Worm (Caenorhabditis elegans): ENCODE measurements around the gene F52D1.2.
A peak's percentile ranks its signal among the peaks of the same experiment; 100 is the strongest.

The F52D1.2 gene

DNA sequence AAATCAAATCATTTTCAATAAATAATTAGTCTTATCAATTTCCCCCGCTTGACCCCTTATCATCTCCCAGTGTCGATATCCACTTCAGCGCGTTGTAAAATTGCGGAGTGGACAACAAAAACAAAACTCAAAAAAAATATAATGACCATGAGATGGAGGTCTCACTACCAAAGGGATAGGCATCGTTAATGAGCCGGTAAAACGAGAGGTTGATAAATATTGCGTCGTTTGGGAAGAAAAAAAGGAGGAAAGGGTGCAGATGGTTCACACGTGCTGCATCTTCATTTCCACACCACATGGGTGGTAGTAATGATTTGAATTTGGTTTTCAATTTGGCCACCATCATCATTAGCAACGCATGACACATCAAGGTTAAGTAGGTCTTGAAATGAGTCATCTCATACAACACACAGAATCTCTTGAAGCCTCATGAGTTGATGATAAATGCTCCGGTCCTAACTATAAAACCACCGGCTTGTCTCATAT lies 17.4 kb upstream of the F52D1.2 start:
- TF ChIP-seq aha-1 (tag) (peak; percentile 91), zip-2 (tag; optimal IDR thresholded peaks at IDR 0.05) (no peak), arid-1 (GFP tag; conservative IDR thresholded peaks at IDR 0.05) (no peak), R02D3.7 (tag; optimal IDR thresholded peaks at IDR 0.05) (no peak), spr-1 (tag; optimal IDR thresholded peaks at IDR 0.05) (no peak), unc-62 (GFP tag; optimal IDR thresholded peaks at IDR 0.05 in 1 of 2) (peak in 1 of 2 experiments; percentile 99), unc-62 (tag; optimal IDR thresholded peaks at IDR 0.05) (no peak), mdt-29 (GFP tag; IDR thresholded peaks at IDR 0.05) (no peak)

DNA sequence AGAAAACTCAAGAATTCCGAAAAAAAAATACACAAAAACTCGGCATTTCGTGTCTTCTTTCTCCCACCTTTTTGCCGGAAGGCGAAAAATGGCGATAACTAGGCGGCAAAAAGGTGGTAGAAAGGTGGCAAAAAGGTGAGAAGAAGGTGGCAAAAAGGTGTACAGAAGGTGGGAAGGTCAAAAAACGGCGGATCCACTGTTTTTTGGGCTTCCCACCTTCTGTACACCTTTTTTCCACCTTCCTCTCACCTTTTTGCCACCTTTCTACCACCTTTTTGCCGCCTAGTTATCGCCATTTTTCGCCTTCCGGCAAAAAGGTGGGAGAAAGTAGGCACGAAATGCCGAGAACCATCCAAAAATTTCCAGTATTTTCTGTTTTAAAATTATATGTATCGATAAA lies 15.9 kb upstream of the F52D1.2 start:
- peak; percentile 63; the same call in 1 of the 2 replicates for TF ChIP-seq nhr-42 (GFP tag; IDR thresholded peaks at IDR 0.05)
- TF ChIP-seq Y75B8A.6 (GFP tag; IDR thresholded peaks at IDR 0.05), result 0 out of 2 replicates have a peak, but pooled peaks have one; percentile 37
- 0 out of 2 replicates have a peak, but pooled peaks have one; percentile 43 for TF ChIP-seq D1046.2 (GFP tag; IDR thresholded peaks at IDR 0.05)
- TF ChIP-seq ctbp-1 (GFP tag; IDR thresholded peaks at IDR 0.05), result 0 out of 2 replicates have a peak, but pooled peaks have one; percentile 39
- peak; percentile 70; the same call in 1 of the 2 replicates for TF ChIP-seq F26F4.8 (GFP tag; conservative IDR thresholded peaks at IDR 0.05)

- TF ChIP-seq mdt-29 (GFP tag; IDR thresholded peaks at IDR 0.05) (0 out of 2 replicates have a peak, but pooled peaks have one; percentile 28), nhr-41 (GFP tag; IDR thresholded peaks at IDR 0.05) (no peak), set-16 (GFP tag; IDR thresholded peaks at IDR 0.05) (peak; percentile 94), ceh-44 (GFP tag; IDR thresholded peaks at IDR 0.05) (no peak), nhr-42 (GFP tag; IDR thresholded peaks at IDR 0.05) (0 out of 2 replicates have a peak, but pooled peaks have one; percentile 8), dmd-8 (GFP tag; IDR thresholded peaks at IDR 0.05) (0 out of 2 replicates have a peak, but pooled peaks have one; percentile 62), nhr-102 (tag; optimal IDR thresholded peaks at IDR 0.05) (no peak), daf-16 (GFP tag; optimal IDR thresholded peaks at IDR 0.05) (no peak), daf-16 (tag; optimal IDR thresholded peaks at IDR 0.05) (no peak), nhr-25 (tag; optimal IDR thresholded peaks at IDR 0.05; ENCODE audit: borderline replicate concordance, insufficient read depth) (no peak)
Measured at ce11 chrX:461623-462022, 11.6 kb upstream of the F52D1.2 start.

ce11 chrX:460351-460750 lies 10.3 kb upstream of the F52D1.2 start, which contains the start of gene aagr-4:
Gene aagr-4, plus strand, starts transcription at chrX:460651.
- TF ChIP-seq mxl-3 (GFP tag; optimal IDR thresholded peaks at IDR 0.05) (peak; percentile 50), egl-27 (tag; optimal IDR thresholded peaks at IDR 0.05) (no peak), nhr-28 (tag; optimal IDR thresholded peaks at IDR 0.05) (peak; percentile 21), dpl-1 (GFP tag; optimal IDR thresholded peaks at IDR 0.05) (no peak), nhr-41 (GFP tag; IDR thresholded peaks at IDR 0.05) (no peak), dmd-8 (GFP tag; IDR thresholded peaks at IDR 0.05) (no peak), hmg-1.1 (GFP tag; IDR thresholded peaks at IDR 0.05) (no peak), mdl-1 (tag; optimal IDR thresholded peaks at IDR 0.05) (peak in 1 of 2 experiments; percentile 11)

ce11 chrX:459316-459715 lies 9.3 kb upstream of the F52D1.2 start:
- TF ChIP-seq Y48G9A.11 (GFP tag; IDR thresholded peaks at IDR 0.05) (no peak), jun-1 (tag; optimal IDR thresholded peaks at IDR 0.05) (no peak), lin-39 (tag; optimal IDR thresholded peaks at IDR 0.05) (no peak), lin-1 (GFP tag; IDR thresholded peaks at IDR 0.05) (no peak), nhr-6 (tag; optimal IDR thresholded peaks at IDR 0.05) (no peak), ceh-62 (tag; optimal IDR thresholded peaks at IDR 0.05) (no peak), ceh-82 (tag; optimal IDR thresholded peaks at IDR 0.05) (no peak), dmd-8 (GFP tag; IDR thresholded peaks at IDR 0.05) (no peak), nhr-28 (tag; optimal IDR thresholded peaks at IDR 0.05) (no peak), ceh-44 (GFP tag; IDR thresholded peaks at IDR 0.05) (no peak), dmd-6 (GFP tag; IDR thresholded peaks at IDR 0.05) (no peak)
